Worm (Caenorhabditis elegans): ENCODE results near the gene F28B12.6.

F28B12.6 gene

ce11 chrII:5931904-5932764 lies 8.5 kb upstream of the F28B12.6 start:
- TF ChIP-seq nhr-77 (tag; optimal IDR thresholded peaks at IDR 0.05) (no peak), R02D3.7 (tag; optimal IDR thresholded peaks at IDR 0.05) (no peak), snpc-4 (tag; optimal IDR thresholded peaks at IDR 0.05) (no peak), daf-12 (tag; optimal IDR thresholded peaks at IDR 0.05) (no peak), ceh-82 (tag; optimal IDR thresholded peaks at IDR 0.05) (no peak), ztf-11 (tag; optimal IDR thresholded peaks at IDR 0.05) (no peak), nfya-1 (tag; optimal IDR thresholded peaks at IDR 0.05; ENCODE audit: insufficient read depth) (peak; percentile 20), elt-3 (tag; optimal IDR thresholded peaks at IDR 0.05) (no peak), fos-1 (tag; optimal IDR thresholded peaks at IDR 0.05) (no peak), elt-2 (tag; optimal IDR thresholded peaks at IDR 0.05) (peak; percentile 81), pqm-1 (tag; optimal IDR thresholded peaks at IDR 0.05) (peak; percentile 85), egl-27 (tag; optimal IDR thresholded peaks at IDR 0.05) (no peak), nhr-11 (tag; optimal IDR thresholded peaks at IDR 0.05) (no peak), ZK546.5 (tag; optimal IDR thresholded peaks at IDR 0.05) (no peak), nhr-67 (tag; optimal IDR thresholded peaks at IDR 0.05) (no peak), nhr-28 (tag; optimal IDR thresholded peaks at IDR 0.05) (no peak), nhr-25 (tag; optimal IDR thresholded peaks at IDR 0.05) (no peak), ceh-9 (tag; optimal IDR thresholded peaks at IDR 0.05) (no peak), nhr-237 (tag; optimal IDR thresholded peaks at IDR 0.05) (no peak), lin-15B (tag; optimal IDR thresholded peaks at IDR 0.05) (no peak), sea-2 (GFP tag; optimal IDR thresholded peaks at IDR 0.05) (no peak), zag-1 (tag; optimal IDR thresholded peaks at IDR 0.05) (no peak), unc-39 (tag; optimal IDR thresholded peaks at IDR 0.05) (no peak), lsy-12 (tag; optimal IDR thresholded peaks at IDR 0.05) (no peak), ama-1 (optimal IDR thresholded peaks at IDR 0.05) (no peak), nhr-12 (tag; optimal IDR thresholded peaks at IDR 0.05) (no peak), pha-4 (tag; optimal IDR thresholded peaks at IDR 0.05) (peak; percentile 30), hmg-11 (tag; optimal IDR thresholded peaks at IDR 0.05) (no peak), mdl-1 (tag; optimal IDR thresholded peaks at IDR 0.05) (no peak), tbx-2 (tag; optimal IDR thresholded peaks at IDR 0.05) (no peak), elt-1 (tag; optimal IDR thresholded peaks at IDR 0.05) (no peak), mml-1 (tag; optimal IDR thresholded peaks at IDR 0.05) (no peak), eor-1 (tag; optimal IDR thresholded peaks at IDR 0.05) (no peak), fkh-10 (GFP tag; optimal IDR thresholded peaks at IDR 0.05) (no peak), nhr-76 (tag; optimal IDR thresholded peaks at IDR 0.05) (no peak), nhr-23 (tag; optimal IDR thresholded peaks at IDR 0.05) (peak; percentile 61), jun-1 (tag; optimal IDR thresholded peaks at IDR 0.05) (peak; percentile 29), egl-5 (tag; optimal IDR thresholded peaks at IDR 0.05) (no peak), fkh-2 (tag; optimal IDR thresholded peaks at IDR 0.05) (no peak), lin-39 (tag; optimal IDR thresholded peaks at IDR 0.05) (no peak), aly-2 (tag; optimal IDR thresholded peaks at IDR 0.05) (no peak), ztf-4 (tag; optimal IDR thresholded peaks at IDR 0.05) (no peak), ceh-16 (tag; optimal IDR thresholded peaks at IDR 0.05) (no peak), ceh-28 (tag; optimal IDR thresholded peaks at IDR 0.05) (peak; percentile 43), nhr-43 (tag; optimal IDR thresholded peaks at IDR 0.05; ENCODE audit: poor library complexity, severe bottlenecking) (no peak), unc-62 (GFP tag; optimal IDR thresholded peaks at IDR 0.05) (no peak), skn-1 (tag; optimal IDR thresholded peaks at IDR 0.05) (no peak)
